Worm (Caenorhabditis elegans): ENCODE measurements around the gene math-25.

math-25 gene

DNA sequence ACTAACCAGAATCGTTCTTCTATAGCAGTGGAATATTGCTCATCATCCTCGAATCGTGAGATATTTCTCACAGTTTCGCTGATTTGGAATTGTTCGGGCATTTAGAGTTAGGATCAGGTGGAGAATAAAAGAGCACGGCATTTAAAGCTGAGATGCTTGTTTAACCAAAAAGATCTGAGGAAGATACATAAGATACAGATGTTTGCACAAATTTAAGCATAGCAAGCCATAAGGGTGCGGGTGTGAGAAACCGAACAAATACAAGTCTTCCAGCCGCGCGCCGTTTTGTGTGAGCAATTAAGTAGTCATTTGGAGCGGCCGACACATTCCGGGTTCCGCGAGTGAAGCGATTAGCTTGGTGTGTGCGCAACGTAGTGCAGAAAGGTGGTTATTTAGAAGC is 9.5 kb upstream of the math-25 start, which contains the start of gene math-7:
TSS of gene math-7 (minus strand) at position 101 of the 400 bp plus-strand sequence.
- TF ChIP-seq unc-62 (GFP tag; optimal IDR thresholded peaks at IDR 0.05) = no peak
- TF ChIP-seq nhr-76 (tag; optimal IDR thresholded peaks at IDR 0.05) = no peak
- TF ChIP-seq ceh-28 (tag; optimal IDR thresholded peaks at IDR 0.05) = no peak
- no peak for TF ChIP-seq nhr-25 (tag; optimal IDR thresholded peaks at IDR 0.05)
- TF ChIP-seq fos-1 (tag; optimal IDR thresholded peaks at IDR 0.05) = no peak
- TF ChIP-seq nhr-28 (tag; optimal IDR thresholded peaks at IDR 0.05) = no peak
- no peak for TF ChIP-seq nhr-77 (tag; optimal IDR thresholded peaks at IDR 0.05)
- no peak for TF ChIP-seq nhr-67 (tag; optimal IDR thresholded peaks at IDR 0.05)
- TF ChIP-seq R02D3.7 (tag; optimal IDR thresholded peaks at IDR 0.05) = no peak
- TF ChIP-seq hmg-11 (tag; optimal IDR thresholded peaks at IDR 0.05) = no peak
- no peak for TF ChIP-seq elt-1 (tag; optimal IDR thresholded peaks at IDR 0.05)
- TF ChIP-seq ztf-4 (tag; optimal IDR thresholded peaks at IDR 0.05) = no peak
- TF ChIP-seq egl-27 (tag; optimal IDR thresholded peaks at IDR 0.05) = no peak
- TF ChIP-seq aly-2 (tag; optimal IDR thresholded peaks at IDR 0.05) = no peak
- no peak for TF ChIP-seq elt-3 (tag; optimal IDR thresholded peaks at IDR 0.05)
- no peak for TF ChIP-seq pha-4 (tag; optimal IDR thresholded peaks at IDR 0.05)
- TF ChIP-seq nhr-12 (tag; optimal IDR thresholded peaks at IDR 0.05) = no peak

DNA sequence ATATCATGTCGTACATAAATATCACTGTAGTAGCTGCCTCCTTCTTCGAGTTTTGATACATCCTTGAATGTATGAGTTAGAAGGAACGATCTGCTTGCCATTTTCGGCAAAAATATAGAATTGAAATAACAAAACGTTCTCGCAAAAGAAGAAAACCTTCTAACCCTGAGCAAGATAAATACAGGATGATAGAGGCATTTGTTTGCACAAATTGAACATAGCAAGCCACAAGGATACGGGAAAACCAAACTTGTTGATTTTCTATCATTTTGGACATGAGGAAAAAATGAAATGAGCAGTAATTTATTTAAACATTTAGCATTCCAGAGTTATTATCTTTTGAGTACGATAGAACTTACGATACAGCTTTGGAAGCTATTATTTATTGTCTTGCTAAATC is 6.8 kb upstream of the math-25 start, which contains the start of gene math-8:
TSS of gene math-8 (minus strand) at position 101 of the 400 bp plus-strand sequence.
- TF ChIP-seq snpc-4 (tag; optimal IDR thresholded peaks at IDR 0.05) (no peak), nhr-28 (tag; optimal IDR thresholded peaks at IDR 0.05) (no peak), nhr-12 (tag; optimal IDR thresholded peaks at IDR 0.05) (no peak), nhr-76 (tag; optimal IDR thresholded peaks at IDR 0.05) (no peak)

DNA sequence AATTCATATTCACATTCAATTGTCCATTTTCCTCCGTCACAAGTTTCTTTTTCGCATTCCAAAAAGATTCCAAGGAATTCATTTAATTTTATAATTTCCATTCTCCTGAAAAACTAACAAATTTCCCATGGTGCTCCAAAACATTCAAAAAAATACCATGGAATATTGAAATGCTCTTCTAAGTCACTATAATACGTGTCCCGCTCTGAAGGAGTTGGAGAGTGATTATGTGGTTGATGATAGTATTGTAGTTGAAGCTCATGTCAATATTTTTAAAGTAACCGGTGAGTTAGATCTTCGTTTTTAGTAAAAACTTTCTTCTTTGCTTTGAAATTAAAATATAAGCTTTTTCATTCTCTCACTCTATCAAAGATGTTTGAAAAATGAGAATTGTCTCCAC is 5.2 kb upstream of the math-25 start, which contains the start of gene math-9:
TSS of gene math-9 (minus strand) at position 101 of the 400 bp plus-strand sequence.
- TF ChIP-seq aly-2 (tag; optimal IDR thresholded peaks at IDR 0.05) = no peak
- TF ChIP-seq egl-5 (tag; optimal IDR thresholded peaks at IDR 0.05) = no peak
- no peak for TF ChIP-seq ZK546.5 (tag; optimal IDR thresholded peaks at IDR 0.05)
- no peak for TF ChIP-seq ztf-4 (tag; optimal IDR thresholded peaks at IDR 0.05)
- TF ChIP-seq ceh-28 (tag; optimal IDR thresholded peaks at IDR 0.05) = no peak
- no peak for TF ChIP-seq elt-1 (tag; optimal IDR thresholded peaks at IDR 0.05)
- no peak for TF ChIP-seq pqm-1 (tag; optimal IDR thresholded peaks at IDR 0.05)
- no peak for TF ChIP-seq R02D3.7 (tag; optimal IDR thresholded peaks at IDR 0.05)

ce11 chrII:1893912-1894311 is 1.9 kb upstream of the math-25 start, which contains the start of gene C16C4.1:
C16C4.1 (plus strand) TSS chrII:1894212.
- no peak for TF ChIP-seq nhr-43 (tag; optimal IDR thresholded peaks at IDR 0.05; ENCODE audit: poor library complexity, severe bottlenecking)
- no peak for TF ChIP-seq ceh-16 (tag; optimal IDR thresholded peaks at IDR 0.05)
- TF ChIP-seq elt-3 (tag; optimal IDR thresholded peaks at IDR 0.05) = no peak
- TF ChIP-seq fos-1 (tag; optimal IDR thresholded peaks at IDR 0.05) = no peak
- no peak for TF ChIP-seq mdl-1 (tag; optimal IDR thresholded peaks at IDR 0.05)
- TF ChIP-seq pqm-1 (tag; optimal IDR thresholded peaks at IDR 0.05) = no peak
- no peak for TF ChIP-seq egl-5 (tag; optimal IDR thresholded peaks at IDR 0.05)
- no peak for TF ChIP-seq snpc-4 (tag; optimal IDR thresholded peaks at IDR 0.05)
- no peak for TF ChIP-seq nhr-67 (tag; optimal IDR thresholded peaks at IDR 0.05)
- TF ChIP-seq nhr-237 (tag; optimal IDR thresholded peaks at IDR 0.05) = no peak
- no peak for TF ChIP-seq fkh-10 (GFP tag; optimal IDR thresholded peaks at IDR 0.05)
- TF ChIP-seq lin-39 (tag; optimal IDR thresholded peaks at IDR 0.05) = no peak
- TF ChIP-seq lsy-12 (tag; optimal IDR thresholded peaks at IDR 0.05) = no peak
- no peak for TF ChIP-seq fkh-2 (tag; optimal IDR thresholded peaks at IDR 0.05)
- TF ChIP-seq nhr-12 (tag; optimal IDR thresholded peaks at IDR 0.05) = no peak
- no peak for TF ChIP-seq jun-1 (tag; optimal IDR thresholded peaks at IDR 0.05)
- no peak for TF ChIP-seq ztf-11 (tag; optimal IDR thresholded peaks at IDR 0.05)
- TF ChIP-seq ceh-82 (tag; optimal IDR thresholded peaks at IDR 0.05) = no peak
- no peak for TF ChIP-seq ceh-28 (tag; optimal IDR thresholded peaks at IDR 0.05)
- no peak for TF ChIP-seq sea-2 (GFP tag; optimal IDR thresholded peaks at IDR 0.05)

DNA sequence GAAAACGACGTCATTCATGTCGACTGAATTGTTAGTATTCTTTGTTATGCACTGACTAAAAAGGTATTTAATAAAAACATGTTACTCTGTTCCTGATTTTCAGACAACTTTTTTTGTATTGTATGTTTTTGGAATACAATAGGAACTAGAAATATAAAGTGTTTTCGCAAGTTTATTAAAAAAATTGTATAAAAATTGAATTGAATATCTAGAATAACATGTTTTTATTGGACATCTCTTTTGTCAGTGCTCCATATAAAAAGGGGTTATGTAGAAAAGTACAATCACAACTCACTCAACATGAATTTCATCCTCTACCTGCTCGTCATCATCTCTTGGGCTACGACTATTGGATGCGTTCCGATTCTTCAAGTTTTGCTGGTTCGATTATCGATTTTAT is 584 bp upstream of the math-25 start, which contains the start of gene C46F9.5:
TSS of gene C46F9.5 (plus strand) at position 301 of the 400 bp plus-strand sequence.
- TF ChIP-seq nfya-1 (tag; optimal IDR thresholded peaks at IDR 0.05; ENCODE audit: insufficient read depth) (no peak), pqm-1 (tag; optimal IDR thresholded peaks at IDR 0.05) (no peak), lin-39 (tag; optimal IDR thresholded peaks at IDR 0.05) (no peak), mdl-1 (tag; optimal IDR thresholded peaks at IDR 0.05) (no peak), ztf-11 (tag; optimal IDR thresholded peaks at IDR 0.05) (no peak), nhr-237 (tag; optimal IDR thresholded peaks at IDR 0.05) (no peak), nhr-76 (tag; optimal IDR thresholded peaks at IDR 0.05) (no peak), elt-3 (tag; optimal IDR thresholded peaks at IDR 0.05) (no peak), jun-1 (tag; optimal IDR thresholded peaks at IDR 0.05) (no peak)
